Fruit fly (Drosophila melanogaster): ENCODE results near the gene Ipo9.

dm6 chr3R:11363577-11363976 is 48.7 kb upstream of the Ipo9 start:
- TF ChIP-seq Rel (GFP tag; optimal IDR thresholded peaks at IDR 0.05) (no peak), Rel (tag; optimal IDR thresholded peaks at IDR 0.05) (no peak), Hr78 (GFP tag; optimal IDR thresholded peaks at IDR 0.05) (no peak), pan (optimal IDR thresholded peaks at IDR 0.05) (no peak), rgr (GFP tag; optimal IDR thresholded peaks at IDR 0.05) (no peak)
